Worm (Caenorhabditis elegans) whole organism, L1 larva: ENCODE measurements around the gene ets-7.
"Not testable (repeated sequence)": the region's sequence is repeated elsewhere in the genome, so short reads cannot be mapped to it uniquely, and the experiment has no call there.

Experiments
- C34B4.2 ChIP-seq: sonication (generic microtip); optimal IDR thresholded peaks from 2 replicates; lab custom pipeline; 2017; ENCODE audit warnings: mild to moderate bottlenecking, missing genetic modification characterization, missing compliant biosample characterization
- F16B12.6 ChIP-seq: fragments of 150-350 bp; optimal IDR thresholded peaks from 2 replicates; lab custom pipeline; 2014; ENCODE audit warnings: missing biosample characterization, missing genetic modification characterization
- Y116A8C.19 ChIP-seq: sonication (generic microtip); optimal IDR thresholded peaks from 2 replicates; lab custom pipeline; 2016; ENCODE audit warnings: missing compliant biosample characterization, missing genetic modification characterization, borderline replicate concordance
- ceh-63 ChIP-seq: fragments of 200-800 bp; sonication (Bioruptor generic); optimal IDR thresholded peaks from 2 replicates; lab custom pipeline; 2018; ENCODE audit warnings: mild to moderate bottlenecking, missing genetic modification characterization, missing compliant biosample characterization
- ceh-90 ChIP-seq: sonication (generic microtip); optimal IDR thresholded peaks from 2 replicates; lab custom pipeline; 2016; ENCODE audit warnings: missing genetic modification characterization, missing compliant biosample characterization
- ces-1 ChIP-seq: fragments of 150-350 bp; optimal IDR thresholded peaks from 2 replicates; lab custom pipeline; 2014; ENCODE audit warnings: missing biosample characterization, missing genetic modification reagents, missing genetic modification characterization
- efl-1 ChIP-seq, 4 experiments: fragments of 150-350 bp; optimal IDR thresholded peaks in 3 of 4; peaks in 1 of 4; 1 replicate in 1 of 4; 2 replicates in 3 of 4; lab custom pipeline; 2014; ENCODE audit warnings: missing biosample characterization in 2 of 4, missing genetic modification characterization in 2 of 4, missing genetic modification reagents in 2 of 4
- elt-2 ChIP-seq: sonication (generic microtip); optimal IDR thresholded peaks from 2 replicates; lab custom pipeline; 2016; ENCODE audit warnings: missing genetic modification characterization, mild to moderate bottlenecking, inconsistent platforms, missing compliant biosample characterization, missing genetic modification reagents
- ets-5 ChIP-seq: fragments of 200-800 bp; sonication (Bioruptor generic); IDR thresholded peaks from 2 replicates; pipeline ENCODE4 v1.3.6; 2022; ENCODE audit warnings: missing genetic modification characterization, missing compliant biosample characterization
- fos-1 ChIP-seq: fragments of 150-350 bp; optimal IDR thresholded peaks from 2 replicates; lab custom pipeline; 2014; ENCODE audit warnings: missing biosample characterization, missing genetic modification characterization
- hlh-4 ChIP-seq: sonication (generic microtip); optimal IDR thresholded peaks from 2 replicates; lab custom pipeline; 2016; ENCODE audit warnings: mild to moderate bottlenecking, missing genetic modification characterization, missing compliant biosample characterization
- jun-1 ChIP-seq: fragments of 150-350 bp; optimal IDR thresholded peaks from 2 replicates; lab custom pipeline; 2014; ENCODE audit warnings: missing biosample characterization, missing genetic modification reagents, missing genetic modification characterization
- lin-14 ChIP-seq: fragments of 200-800 bp; sonication (Bioruptor generic); optimal IDR thresholded peaks from 2 replicates; lab custom pipeline; 2018; ENCODE audit warnings: mild to moderate bottlenecking, missing genetic modification characterization, moderate library complexity, missing compliant biosample characterization
- lsy-2 ChIP-seq, 2 experiments: fragments of 150-350 bp; optimal IDR thresholded peaks; 2 replicates each; lab custom pipeline; 2014; ENCODE audit warnings: missing biosample characterization in 2 of 2, missing genetic modification characterization in 2 of 2
- mab-9 ChIP-seq: fragments of 200-800 bp; sonication (Bioruptor generic); IDR thresholded peaks from 2 replicates; pipeline ENCODE4 v1.3.6; 2022; ENCODE audit warnings: missing genetic modification reagents, missing genetic modification characterization, missing compliant biosample characterization
- mef-2 ChIP-seq: fragments of 150-350 bp; optimal IDR thresholded peaks from 2 replicates; lab custom pipeline; 2014; ENCODE audit warnings: missing biosample characterization, missing genetic modification characterization
- nhr-11 ChIP-seq: fragments of 150-350 bp; optimal IDR thresholded peaks from 2 replicates; lab custom pipeline; 2014; ENCODE audit warnings: missing biosample characterization, missing genetic modification characterization
- nhr-12 ChIP-seq: sonication (generic microtip); optimal IDR thresholded peaks from 2 replicates; lab custom pipeline; 2017; ENCODE audit warnings: missing biosample characterization, missing genetic modification characterization
- nhr-47 ChIP-seq: sonication (generic microtip); optimal IDR thresholded peaks from 2 replicates; lab custom pipeline; 2016; ENCODE audit warnings: mild to moderate bottlenecking, missing genetic modification characterization, moderate library complexity, missing compliant biosample characterization
- nhr-77 ChIP-seq: fragments of 150-350 bp; optimal IDR thresholded peaks from 2 replicates; lab custom pipeline; 2014; ENCODE audit warnings: missing biosample characterization, missing genetic modification characterization
- nhr-90 ChIP-seq: sonication (generic microtip); optimal IDR thresholded peaks from 2 replicates; lab custom pipeline; 2016; ENCODE audit warnings: mild to moderate bottlenecking, missing genetic modification characterization, missing compliant biosample characterization; ENCODE audit not compliant: poor library complexity
- rnt-1 ChIP-seq: sonication (generic microtip); optimal IDR thresholded peaks from 2 replicates; lab custom pipeline; 2016; ENCODE audit warnings: mild to moderate bottlenecking, missing genetic modification characterization, moderate library complexity, missing compliant biosample characterization
- tlp-1 ChIP-seq: fragments of 150-350 bp; optimal IDR thresholded peaks from 2 replicates; lab custom pipeline; 2014; ENCODE audit warnings: missing biosample characterization, missing genetic modification characterization
- unc-30 ChIP-seq: sonication (generic microtip); optimal IDR thresholded peaks from 2 replicates; lab custom pipeline; 2017; ENCODE audit warnings: missing biosample characterization, missing genetic modification characterization
- ztf-11 ChIP-seq, 2 experiments: sonication (generic microtip); optimal IDR thresholded peaks; 2 replicates each; lab custom pipeline; 2016 to 2017; ENCODE audit warnings: missing genetic modification characterization in 2 of 2, missing biosample characterization in 1 of 2, missing compliant biosample characterization in 1 of 2

The ets-7 gene

ce11 chrV:7514939-7515338 lies 43.7 kb downstream of the ets-7 start, which contains the start of gene srb-18:
Gene srb-18 (plus strand): TSS chrV:7515239.
- no peak for TF ChIP-seq F16B12.6 (tag; lab: Kevin White, UChicago)
- TF ChIP-seq ceh-63 (GFP tag; lab: Kevin White, UChicago) = no peak
- TF ChIP-seq tlp-1 (tag; lab: Kevin White, UChicago) = no peak
- TF ChIP-seq rnt-1 (tag; lab: Kevin White, UChicago) = no peak
- TF ChIP-seq mef-2 (tag; lab: Kevin White, UChicago) = no peak
- no peak for TF ChIP-seq ces-1 (GFP tag; lab: Kevin White, UChicago)
- no peak for TF ChIP-seq fos-1 (tag; lab: Kevin White, UChicago)
- no peak for TF ChIP-seq lsy-2 (tag; optimal IDR thresholded peaks at IDR 0.05; lab: Kevin White, UChicago)
- TF ChIP-seq nhr-90 (tag; lab: Kevin White, UChicago) = no peak
- no peak for TF ChIP-seq nhr-47 (tag; lab: Kevin White, UChicago)
- TF ChIP-seq hlh-4 (tag; lab: Kevin White, UChicago) = no peak
- TF ChIP-seq efl-1 (optimal IDR thresholded peaks at IDR 0.05; lab: Kevin White, UChicago) = no peak
- TF ChIP-seq efl-1 (GFP tag; optimal IDR thresholded peaks at IDR 0.05 in 1 of 2; lab: Kevin White, UChicago) = no peak
- no peak for TF ChIP-seq Y116A8C.19
- TF ChIP-seq nhr-11 (tag; lab: Kevin White, UChicago) = no peak
- no peak for TF ChIP-seq C34B4.2 (tag; lab: Kevin White, UChicago)
- no peak for TF ChIP-seq nhr-77
- no peak for TF ChIP-seq lin-14 (GFP tag; lab: Kevin White, UChicago)
- TF ChIP-seq, all 84 proteins: peak for 0

ce11 chrV:7511465-7511864 lies 47.1 kb downstream of the ets-7 start, which contains the start of gene nhr-171:
Gene nhr-171 (plus strand): TSS chrV:7511765.
- not testable (repeated sequence) for TF ChIP-seq nhr-12; ceh-90 (tag; lab: Kevin White, UChicago); ets-5
- TF ChIP-seq, all 84 proteins: peak for 0; not testable (repeated sequence) for 84

ce11 chrV:7508566-7509044 lies 50.0 kb downstream of the ets-7 start, which contains the start of the genes str-31 and nhr-172:
Gene str-31 (minus strand): TSS chrV:7508666.
Gene nhr-172 (plus strand): TSS chrV:7508994.
- no peak for TF ChIP-seq jun-1 (tag; lab: Kevin White, UChicago)
- no peak for TF ChIP-seq ets-5
- no peak for TF ChIP-seq ztf-11 (tag; optimal IDR thresholded peaks at IDR 0.05; lab: Kevin White, UChicago)
- no peak for TF ChIP-seq mab-9
- no peak for TF ChIP-seq unc-30
- no peak for TF ChIP-seq elt-2 (tag; lab: Kevin White, UChicago)
